Worm (Caenorhabditis elegans) whole organism, L2 larva: ENCODE data around the gene F14F8.14.

Source experiments
- R02D3.7 ChIP-seq: fragments of 150-350 bp; optimal IDR thresholded peaks from 2 replicates; lab custom pipeline; 2014; ENCODE audit warnings: missing biosample characterization, missing genetic modification characterization
- blmp-1 ChIP-seq: sonication (generic microtip); optimal IDR thresholded peaks from 2 replicates; lab custom pipeline; 2017; ENCODE audit warnings: missing genetic modification characterization, mild to moderate bottlenecking, missing compliant biosample characterization, antibody characterized with exemption, moderate library complexity; ENCODE audit not compliant: insufficient read depth
- nhr-10 ChIP-seq: sonication (generic microtip); optimal IDR thresholded peaks from 2 replicates; lab custom pipeline; 2017; ENCODE audit warnings: missing biosample characterization, missing genetic modification characterization
- nhr-11 ChIP-seq: fragments of 150-350 bp; optimal IDR thresholded peaks from 2 replicates; lab custom pipeline; 2014; ENCODE audit warnings: missing biosample characterization, missing genetic modification characterization
- sma-9 ChIP-seq, 2 experiments: fragments of 150-350 bp in 1 of 2; sonication (generic microtip) in 1 of 2; optimal IDR thresholded peaks; 2 replicates each; lab custom pipeline; 2014 to 2016; ENCODE audit warnings: missing genetic modification characterization in 2 of 2, mild to moderate bottlenecking in 1 of 2, missing biosample characterization in 1 of 2, missing compliant biosample characterization in 1 of 2, missing genetic modification reagents in 1 of 2, moderate library complexity in 1 of 2

- no peak for TF ChIP-seq nhr-10
- TF ChIP-seq nhr-11: no peak
- no peak for TF ChIP-seq sma-9 (GFP tag; optimal IDR thresholded peaks at IDR 0.05; lab: Kevin White, UChicago)
- no peak for TF ChIP-seq sma-9 (tag; optimal IDR thresholded peaks at IDR 0.05; lab: Kevin White, UChicago)
- TF ChIP-seq R02D3.7 (tag; lab: Kevin White, UChicago): no peak
- TF ChIP-seq blmp-1 (tag; lab: Kevin White, UChicago): no peak
These were observed 49.1 kb downstream of the F14F8.14 start, which contains the start of gene Y70C5A.4 for ce11 chrV:16617462-16617861.
